Fruit fly (Drosophila melanogaster): ENCODE results near the gene Cyp4ac3.
A peak's percentile ranks its signal among the peaks of the same experiment; 100 is the strongest.

Gene Cyp4ac3

dm6 chr2L:5291195-5291594 lies 22.9 kb downstream of the Cyp4ac3 start (continued):
- TF ChIP-seq CG9705 (GFP tag; optimal IDR thresholded peaks at IDR 0.05) (no peak), foxo (GFP tag; optimal IDR thresholded peaks at IDR 0.05) (no peak), dsf (GFP tag; optimal IDR thresholded peaks at IDR 0.05; ENCODE audit: borderline replicate concordance) (no peak)

DNA sequence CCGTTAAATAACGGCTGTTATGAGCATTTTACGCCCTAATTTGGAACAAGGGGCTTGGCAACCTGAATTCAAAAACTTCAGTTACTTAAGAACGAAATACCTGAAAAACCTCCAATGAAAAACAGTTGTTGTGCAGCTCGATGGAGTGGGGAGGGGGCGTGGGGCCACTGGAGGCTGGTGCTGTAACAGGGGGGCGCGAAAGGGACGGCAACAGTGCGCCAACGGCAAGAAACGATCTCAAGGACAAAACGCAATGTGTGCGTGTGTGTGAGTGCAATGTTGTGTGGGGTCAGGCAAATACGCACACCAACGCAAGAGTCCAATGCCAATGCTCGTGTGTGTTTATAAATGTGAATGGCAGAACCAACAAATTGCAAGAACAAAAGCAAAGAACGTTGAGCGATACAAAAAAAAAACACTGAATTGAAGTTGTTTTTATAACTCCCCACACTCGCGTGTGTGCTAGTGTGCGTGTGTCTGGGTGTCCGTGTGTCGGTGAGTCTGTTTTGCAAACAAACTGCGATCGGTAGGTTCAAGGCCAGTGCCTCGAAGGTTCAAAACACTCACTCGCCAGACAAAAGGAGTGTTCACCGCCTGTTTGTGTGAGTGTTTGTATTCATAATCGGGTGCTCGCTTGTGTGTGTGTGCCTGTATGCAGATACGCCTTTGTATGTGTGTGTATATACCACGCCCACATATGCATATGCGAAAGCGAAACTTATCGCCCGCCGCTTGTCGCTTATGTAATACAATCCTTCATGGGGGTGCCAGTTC lies 23.8 kb downstream of the Cyp4ac3 start:
- TF ChIP-seq br (GFP tag; optimal IDR thresholded peaks at IDR 0.05) (no peak), Jra (GFP tag; optimal IDR thresholded peaks at IDR 0.05) (peak; percentile 48), GATAd (GFP tag; optimal IDR thresholded peaks at IDR 0.05) (no peak), dmrt93B (GFP tag; optimal IDR thresholded peaks at IDR 0.05) (no peak), CG9705 (GFP tag; optimal IDR thresholded peaks at IDR 0.05) (no peak), Dif (GFP tag; optimal IDR thresholded peaks at IDR 0.05; ENCODE audit: partially characterized antibody) (peak; percentile 79), dsf (GFP tag; optimal IDR thresholded peaks at IDR 0.05; ENCODE audit: borderline replicate concordance) (no peak), Dfd (GFP tag; optimal IDR thresholded peaks at IDR 0.05) (no peak), Mio (GFP tag; optimal IDR thresholded peaks at IDR 0.05) (no peak), N (GFP tag; optimal IDR thresholded peaks at IDR 0.05) (peak; percentile 62), fru (GFP tag; optimal IDR thresholded peaks at IDR 0.05) (peak; percentile 26), Hnf4 (GFP tag; optimal IDR thresholded peaks at IDR 0.05) (no peak), sage (GFP tag; optimal IDR thresholded peaks at IDR 0.05) (no peak), pan (optimal IDR thresholded peaks at IDR 0.05) (no peak), dl (GFP tag; optimal IDR thresholded peaks at IDR 0.05; ENCODE audit: insufficient read depth in 1 of 2, partially characterized antibody in 2 of 2) (peak in 1 of 2 experiments; percentile 53), woc (GFP tag; optimal IDR thresholded peaks at IDR 0.05) (no peak), Rel (GFP tag; optimal IDR thresholded peaks at IDR 0.05) (no peak), Rel (tag; optimal IDR thresholded peaks at IDR 0.05) (peak; percentile 37), Vsx2 (GFP tag; optimal IDR thresholded peaks at IDR 0.05; ENCODE audit: partially characterized antibody) (no peak), sv (GFP tag; optimal IDR thresholded peaks at IDR 0.05) (no peak), Abd-B (GFP tag; optimal IDR thresholded peaks at IDR 0.05) (peak; percentile 59), jim (GFP tag; optimal IDR thresholded peaks at IDR 0.05) (peak; percentile 87), lola (GFP tag; optimal IDR thresholded peaks at IDR 0.05) (no peak), HLH106 (tag; optimal IDR thresholded peaks at IDR 0.05) (peak; percentile 9), foxo (GFP tag; optimal IDR thresholded peaks at IDR 0.05) (no peak), tai (GFP tag; optimal IDR thresholded peaks at IDR 0.05) (peak; percentile 21), Hr78 (GFP tag; optimal IDR thresholded peaks at IDR 0.05) (no peak), h (GFP tag; optimal IDR thresholded peaks at IDR 0.05) (no peak), OdsH (GFP tag; optimal IDR thresholded peaks at IDR 0.05) (no peak), usp (GFP tag; optimal IDR thresholded peaks at IDR 0.05) (no peak), psq (GFP tag; optimal IDR thresholded peaks at IDR 0.05) (no peak), brk (GFP tag; optimal IDR thresholded peaks at IDR 0.05) (no peak), Hr83 (GFP tag; optimal IDR thresholded peaks at IDR 0.05; ENCODE audit: poor library complexity, severe bottlenecking) (peak; percentile 77), rgr (GFP tag; optimal IDR thresholded peaks at IDR 0.05) (peak; percentile 0), Sp1 (GFP tag; optimal IDR thresholded peaks at IDR 0.05) (peak; percentile 8), ey (GFP tag; optimal IDR thresholded peaks at IDR 0.05) (no peak), CG32264 (GFP tag; optimal IDR thresholded peaks at IDR 0.05) (no peak), Myc (optimal IDR thresholded peaks at IDR 0.05) (no peak), CrebA (GFP tag; optimal IDR thresholded peaks at IDR 0.05; ENCODE audit: borderline replicate concordance) (no peak)

dm6 chr2L:5292643-5292963 lies 24.3 kb downstream of the Cyp4ac3 start:
- TF ChIP-seq Myc (optimal IDR thresholded peaks at IDR 0.05) (no peak), usp (GFP tag; optimal IDR thresholded peaks at IDR 0.05) (no peak), jim (GFP tag; optimal IDR thresholded peaks at IDR 0.05) (no peak), Dfd (GFP tag; optimal IDR thresholded peaks at IDR 0.05) (peak; percentile 66), h (GFP tag; optimal IDR thresholded peaks at IDR 0.05) (peak; percentile 97), woc (GFP tag; optimal IDR thresholded peaks at IDR 0.05) (peak; percentile 89), Abd-B (GFP tag; optimal IDR thresholded peaks at IDR 0.05) (no peak), CG9705 (GFP tag; optimal IDR thresholded peaks at IDR 0.05) (peak; percentile 97), Jra (GFP tag; optimal IDR thresholded peaks at IDR 0.05) (peak; percentile 15), lola (GFP tag; optimal IDR thresholded peaks at IDR 0.05) (no peak), sage (GFP tag; optimal IDR thresholded peaks at IDR 0.05) (peak; percentile 92), Vsx2 (GFP tag; optimal IDR thresholded peaks at IDR 0.05; ENCODE audit: partially characterized antibody) (no peak), Hr78 (GFP tag; optimal IDR thresholded peaks at IDR 0.05) (no peak), dsf (GFP tag; optimal IDR thresholded peaks at IDR 0.05; ENCODE audit: borderline replicate concordance) (peak; percentile 85), CG32264 (GFP tag; optimal IDR thresholded peaks at IDR 0.05) (peak; percentile 87), sv (GFP tag; optimal IDR thresholded peaks at IDR 0.05) (no peak), Hnf4 (GFP tag; optimal IDR thresholded peaks at IDR 0.05) (peak; percentile 91), brk (GFP tag; optimal IDR thresholded peaks at IDR 0.05) (peak; percentile 85), Sp1 (GFP tag; optimal IDR thresholded peaks at IDR 0.05) (peak; percentile 95), Mio (GFP tag; optimal IDR thresholded peaks at IDR 0.05) (peak; percentile 83), br (GFP tag; optimal IDR thresholded peaks at IDR 0.05) (peak; percentile 94), psq (GFP tag; optimal IDR thresholded peaks at IDR 0.05) (peak; percentile 84), Rel (GFP tag; optimal IDR thresholded peaks at IDR 0.05) (peak; percentile 91), Rel (tag; optimal IDR thresholded peaks at IDR 0.05) (peak; percentile 77), dl (GFP tag; optimal IDR thresholded peaks at IDR 0.05; ENCODE audit: insufficient read depth in 1 of 2, partially characterized antibody in 2 of 2) (no peak), rgr (GFP tag; optimal IDR thresholded peaks at IDR 0.05) (peak; percentile 96), CrebA (GFP tag; optimal IDR thresholded peaks at IDR 0.05; ENCODE audit: borderline replicate concordance) (peak; percentile 65), dmrt93B (GFP tag; optimal IDR thresholded peaks at IDR 0.05) (peak; percentile 97), pan (optimal IDR thresholded peaks at IDR 0.05) (no peak), Hr83 (GFP tag; optimal IDR thresholded peaks at IDR 0.05; ENCODE audit: poor library complexity, severe bottlenecking) (no peak), HLH106 (tag; optimal IDR thresholded peaks at IDR 0.05) (peak; percentile 98), Dif (GFP tag; optimal IDR thresholded peaks at IDR 0.05; ENCODE audit: partially characterized antibody) (no peak), GATAd (GFP tag; optimal IDR thresholded peaks at IDR 0.05) (no peak), OdsH (GFP tag; optimal IDR thresholded peaks at IDR 0.05) (peak; percentile 97), foxo (GFP tag; optimal IDR thresholded peaks at IDR 0.05) (peak; percentile 73 to 96), tai (GFP tag; optimal IDR thresholded peaks at IDR 0.05) (no peak), ey (GFP tag; optimal IDR thresholded peaks at IDR 0.05) (peak; percentile 97)

Data from whole organism, wandering third instar larva.